ENCODE assay signal across 4 fruit fly cellular contexts in genomic region chr3R:23992823-23993797, dm6.
TF ChIP-seq lines count a peak whose summit lies in the region.

Gene Epp, minus strand, starts transcription at chr3R:23992916.
Gene Rab7, plus strand, starts transcription at chr3R:23993008.

TF ChIP-seq in whole organism, adult, 20 proteins besides CTCF, POLR2A, EP300 and RAD21 (continued from another document):
- TF ChIP-seq toe (GFP tag; optimal IDR thresholded peaks at IDR 0.05; lab: Kevin White, UChicago): no peak
- TF ChIP-seq CG7045 (GFP tag; optimal IDR thresholded peaks at IDR 0.05; lab: Kevin White, UChicago): no peak

TF ChIP-seq in whole organism, embryonic, 481 proteins besides CTCF, POLR2A, EP300 and RAD21 (continued from another document and continues in another):
- TF ChIP-seq CG4820 (GFP tag; optimal IDR thresholded peaks at IDR 0.05; lab: Kevin White, UChicago) (no peak), Meics (GFP tag; optimal IDR thresholded peaks at IDR 0.05; lab: Kevin White, UChicago) (peak; percentile 27), CG9932 (GFP tag; IDR thresholded peaks at IDR 0.05; lab: Robert Waterston, UW) (peak; percentile 84), bowl (GFP tag; IDR thresholded peaks at IDR 0.05; lab: Robert Waterston, UW) (no peak), scrt (GFP tag; optimal IDR thresholded peaks at IDR 0.05; lab: Kevin White, UChicago) (peak; percentile 2), NK7.1 (GFP tag; optimal IDR thresholded peaks at IDR 0.05; lab: Kevin White, UChicago) (no peak), CrebB (tag; optimal IDR thresholded peaks at IDR 0.05; lab: Kevin White, UChicago) (no peak), maf-S (GFP tag; optimal IDR thresholded peaks at IDR 0.05; lab: Kevin White, UChicago) (peak; percentile 26), B-H1 (GFP tag; IDR thresholded peaks at IDR 0.05; lab: Robert Waterston, UW) (no peak), corto (GFP tag; optimal IDR thresholded peaks at IDR 0.05; lab: Kevin White, UChicago) (peak; percentile 13), Sox100B (GFP tag; optimal IDR thresholded peaks at IDR 0.05; lab: Kevin White, UChicago) (no peak), Doc2 (GFP tag; IDR thresholded peaks at IDR 0.05; lab: Robert Waterston, UW) (no peak), crp (GFP tag; optimal IDR thresholded peaks at IDR 0.05; lab: Kevin White, UChicago) (peak in 1 of 2 experiments; percentile 31), ems (GFP tag; optimal IDR thresholded peaks at IDR 0.05; lab: Kevin White, UChicago) (peak; percentile 68), ind (GFP tag; optimal IDR thresholded peaks at IDR 0.05; lab: Kevin White, UChicago) (peak; percentile 8), org-1 (GFP tag; optimal IDR thresholded peaks at IDR 0.05; lab: Kevin White, UChicago) (no peak), caup (GFP tag; optimal IDR thresholded peaks at IDR 0.05; lab: Kevin White, UChicago; ENCODE audit: severe bottlenecking) (peak; percentile 14), Sry-β (GFP tag; optimal IDR thresholded peaks at IDR 0.05; lab: Kevin White, UChicago) (peak; percentile 23), pros (GFP tag; optimal IDR thresholded peaks at IDR 0.05; lab: Kevin White, UChicago) (no peak), eve (GFP tag; optimal IDR thresholded peaks at IDR 0.05; lab: Kevin White, UChicago) (no peak), HLH54F (GFP tag; optimal IDR thresholded peaks at IDR 0.05; lab: Kevin White, UChicago) (peak; percentile 64), onecut (GFP tag; IDR thresholded peaks at IDR 0.05; lab: Robert Waterston, UW) (no peak; the same call in 1 of the 2 replicates), CG2199 (GFP tag; IDR thresholded peaks at IDR 0.05; lab: Robert Waterston, UW) (no peak), CG9215 (GFP tag; IDR thresholded peaks at IDR 0.05; lab: Robert Waterston, UW) (no peak), CG12104 (GFP tag; optimal IDR thresholded peaks at IDR 0.05; lab: Kevin White, UChicago) (no peak), CG10366 (GFP tag; IDR thresholded peaks at IDR 0.05; lab: Robert Waterston, UW) (no peak), luna (GFP tag; optimal IDR thresholded peaks at IDR 0.05; lab: Kevin White, UChicago) (no peak), sens (GFP tag; lab: Kevin White, UChicago) (peak; percentile 89), sisA (GFP tag; IDR thresholded peaks at IDR 0.05; lab: Robert Waterston, UW) (peak; percentile 22; the same call in 1 of the 2 replicates), CG11696 (GFP tag; IDR thresholded peaks at IDR 0.05; lab: Robert Waterston, UW) (no peak), hb (GFP tag; IDR thresholded peaks at IDR 0.05; lab: Robert Waterston, UW; ENCODE audit: partially characterized antibody) (peak; percentile 86), ttk (GFP tag; IDR thresholded peaks at IDR 0.05; lab: Robert Waterston, UW) (no peak), CG4328 (GFP tag; optimal IDR thresholded peaks at IDR 0.05; lab: Kevin White, UChicago) (no peak), CG9727 (GFP tag; optimal IDR thresholded peaks at IDR 0.05; lab: Kevin White, UChicago) (no peak), CG1792 (GFP tag; optimal IDR thresholded peaks at IDR 0.05; lab: Kevin White, UChicago) (peak; percentile 5), CG12299 (tag; optimal IDR thresholded peaks at IDR 0.05; lab: Kevin White, UChicago) (peak; percentile 62), CG13287 (GFP tag; IDR thresholded peaks at IDR 0.05; lab: Robert Waterston, UW; ENCODE audit: partially characterized antibody) (peak; percentile 91), CG32772 (GFP tag; IDR thresholded peaks at IDR 0.05; lab: Robert Waterston, UW) (no peak), CG12071 (GFP tag; optimal IDR thresholded peaks at IDR 0.05; lab: Kevin White, UChicago) (no peak), CG1024 (GFP tag; IDR thresholded peaks at IDR 0.05; lab: Robert Waterston, UW) (no peak), yki (optimal IDR thresholded peaks at IDR 0.05; lab: Kevin White, UChicago) (no peak), CG13296 (GFP tag; optimal IDR thresholded peaks at IDR 0.05; lab: Kevin White, UChicago) (peak; percentile 6), eyg (GFP tag; optimal IDR thresholded peaks at IDR 0.05; lab: Kevin White, UChicago) (peak; percentile 54), Bteb2 (GFP tag; optimal IDR thresholded peaks at IDR 0.05; lab: Kevin White, UChicago) (peak; percentile 59)

TF ChIP-seq in whole organism, prepupa, 60 proteins besides CTCF, POLR2A, EP300 and RAD21 (continued from another document):
- TF ChIP-seq Hr38 (GFP tag; optimal IDR thresholded peaks at IDR 0.05; lab: Kevin White, UChicago) (no peak), Eip93F (GFP tag; optimal IDR thresholded peaks at IDR 0.05; lab: Kevin White, UChicago) (no peak), dsx (GFP tag; optimal IDR thresholded peaks at IDR 0.05; lab: Kevin White, UChicago; ENCODE audit: poor library complexity, severe bottlenecking) (peak; percentile 19), CG31627 (GFP tag; optimal IDR thresholded peaks at IDR 0.05; lab: Kevin White, UChicago) (peak; percentile 54), CG3032 (tag; optimal IDR thresholded peaks at IDR 0.05; lab: Kevin White, UChicago) (peak; percentile 14), fkh (GFP tag; optimal IDR thresholded peaks at IDR 0.05; lab: Kevin White, UChicago) (peak; percentile 45), Sox15 (GFP tag; optimal IDR thresholded peaks at IDR 0.05; lab: Kevin White, UChicago) (no peak), Smox (GFP tag; optimal IDR thresholded peaks at IDR 0.05; lab: Kevin White, UChicago) (no peak), spab (GFP tag; optimal IDR thresholded peaks at IDR 0.05; lab: Kevin White, UChicago) (peak; percentile 25), acj6 (GFP tag; optimal IDR thresholded peaks at IDR 0.05; lab: Kevin White, UChicago) (no peak), CG6808 (GFP tag; optimal IDR thresholded peaks at IDR 0.05; lab: Kevin White, UChicago) (peak; percentile 54), CG4318 (GFP tag; optimal IDR thresholded peaks at IDR 0.05; lab: Kevin White, UChicago) (no peak), svp (GFP tag; lab: Kevin White, UChicago) (peak; percentile 83), achi (GFP tag; optimal IDR thresholded peaks at IDR 0.05; lab: Kevin White, UChicago) (no peak), CG8632 (GFP tag; optimal IDR thresholded peaks at IDR 0.05; lab: Kevin White, UChicago) (peak; percentile 1), CG11294 (GFP tag; IDR thresholded peaks at IDR 0.05; lab: Robert Waterston, UW) (no peak), CG6854 (GFP tag; optimal IDR thresholded peaks at IDR 0.05; lab: Kevin White, UChicago) (no peak), CG10631 (GFP tag; optimal IDR thresholded peaks at IDR 0.05; lab: Kevin White, UChicago) (no peak), topi (GFP tag; optimal IDR thresholded peaks at IDR 0.05; lab: Kevin White, UChicago) (peak; percentile 60), salr (GFP tag; optimal IDR thresholded peaks at IDR 0.05; lab: Kevin White, UChicago) (peak in 1 of 2 experiments; percentile 32), Ets96B (tag; optimal IDR thresholded peaks at IDR 0.05; lab: Kevin White, UChicago) (peak; percentile 16), esn (GFP tag; optimal IDR thresholded peaks at IDR 0.05; lab: Kevin White, UChicago) (peak; percentile 64), Gug (GFP tag; IDR thresholded peaks at IDR 0.05; lab: Robert Waterston, UW) (0 out of 2 replicates have a peak, but pooled peaks have one; percentile 8), CG10669 (GFP tag; optimal IDR thresholded peaks at IDR 0.05; lab: Kevin White, UChicago) (no peak), CG16779 (tag; optimal IDR thresholded peaks at IDR 0.05; lab: Kevin White, UChicago) (no peak), Hr4 (GFP tag; optimal IDR thresholded peaks at IDR 0.05; lab: Kevin White, UChicago) (no peak), Sox102F (GFP tag; optimal IDR thresholded peaks at IDR 0.05; lab: Kevin White, UChicago) (no peak), Met (GFP tag; optimal IDR thresholded peaks at IDR 0.05; lab: Kevin White, UChicago) (no peak), lz (GFP tag; optimal IDR thresholded peaks at IDR 0.05; lab: Kevin White, UChicago) (peak; percentile 61), fd85E (GFP tag; optimal IDR thresholded peaks at IDR 0.05; lab: Kevin White, UChicago) (no peak), vri (GFP tag; optimal IDR thresholded peaks at IDR 0.05; lab: Kevin White, UChicago) (peak; percentile 61), Blimp-1 (GFP tag; optimal IDR thresholded peaks at IDR 0.05; lab: Kevin White, UChicago) (peak; percentile 77), Sox14 (GFP tag; optimal IDR thresholded peaks at IDR 0.05; lab: Kevin White, UChicago) (peak; percentile 82), CG32006 (GFP tag; optimal IDR thresholded peaks at IDR 0.05; lab: Kevin White, UChicago) (no peak), Ets21C (GFP tag; optimal IDR thresholded peaks at IDR 0.05; lab: Kevin White, UChicago) (peak; percentile 51), Eip78C (GFP tag; lab: Kevin White, UChicago) (peak; percentile 74), net (GFP tag; optimal IDR thresholded peaks at IDR 0.05; lab: Kevin White, UChicago) (peak; percentile 53), CG11902 (GFP tag; optimal IDR thresholded peaks at IDR 0.05; lab: Kevin White, UChicago) (no peak), eg (GFP tag; IDR thresholded peaks at IDR 0.05; lab: Robert Waterston, UW) (no peak), CG34406 (GFP tag; optimal IDR thresholded peaks at IDR 0.05; lab: Kevin White, UChicago) (no peak), CG8119 (GFP tag; IDR thresholded peaks at IDR 0.05; lab: Robert Waterston, UW) (peak; percentile 47; the same call in 1 of the 3 replicates)

TF ChIP-seq in whole organism, wandering third instar larva, 38 proteins besides CTCF, POLR2A, EP300 and RAD21 (continued from another document):
- TF ChIP-seq GATAd (GFP tag; optimal IDR thresholded peaks at IDR 0.05; lab: Kevin White, UChicago): peak; percentile 43
- peak; percentile 67 for TF ChIP-seq h (GFP tag; optimal IDR thresholded peaks at IDR 0.05; lab: Kevin White, UChicago)
- TF ChIP-seq usp (GFP tag; optimal IDR thresholded peaks at IDR 0.05; lab: Kevin White, UChicago): no peak
- no peak for TF ChIP-seq CG9705 (GFP tag; optimal IDR thresholded peaks at IDR 0.05; lab: Kevin White, UChicago)
- TF ChIP-seq sage (GFP tag; optimal IDR thresholded peaks at IDR 0.05; lab: Kevin White, UChicago): no peak
- peak; percentile 38 for TF ChIP-seq HLH106 (tag; optimal IDR thresholded peaks at IDR 0.05; lab: Kevin White, UChicago)
- TF ChIP-seq Myc (optimal IDR thresholded peaks at IDR 0.05; lab: Kevin White, UChicago): no peak
- TF ChIP-seq ey (GFP tag; optimal IDR thresholded peaks at IDR 0.05; lab: Kevin White, UChicago): peak; percentile 35
- TF ChIP-seq Rel (GFP tag; optimal IDR thresholded peaks at IDR 0.05; lab: Kevin White, UChicago): no peak
- peak; percentile 67 for TF ChIP-seq Rel (tag; optimal IDR thresholded peaks at IDR 0.05; lab: Kevin White, UChicago)
- TF ChIP-seq brk (GFP tag; optimal IDR thresholded peaks at IDR 0.05; lab: Kevin White, UChicago): no peak
- TF ChIP-seq lola (GFP tag; optimal IDR thresholded peaks at IDR 0.05; lab: Kevin White, UChicago): no peak
- TF ChIP-seq Hr83 (GFP tag; optimal IDR thresholded peaks at IDR 0.05; lab: Kevin White, UChicago; ENCODE audit: poor library complexity, severe bottlenecking): peak; percentile 88
- TF ChIP-seq jim (GFP tag; optimal IDR thresholded peaks at IDR 0.05; lab: Kevin White, UChicago): peak; percentile 9
- TF ChIP-seq Jra (GFP tag; optimal IDR thresholded peaks at IDR 0.05; lab: Kevin White, UChicago): peak; percentile 51
- no peak for TF ChIP-seq sv (GFP tag; optimal IDR thresholded peaks at IDR 0.05; lab: Kevin White, UChicago)
- no peak for TF ChIP-seq Abd-B (GFP tag; optimal IDR thresholded peaks at IDR 0.05; lab: Kevin White, UChicago)
TF ChIP-seq in whole organism, wandering third instar larva: peak in this region for 18.
